Worm (Caenorhabditis elegans) whole organism, L3 larva: ENCODE results near the gene T09F5.1.

Source experiments
- ama-1 ChIP-seq: fragments of 150-350 bp; optimal IDR thresholded peaks from 2 replicates; lab custom pipeline; 2018
- ceh-28 ChIP-seq: fragments of 150-350 bp; optimal IDR thresholded peaks from 2 replicates; lab custom pipeline; 2014; ENCODE audit warnings: missing biosample characterization, missing genetic modification reagents, missing genetic modification characterization
- ceh-82 ChIP-seq: fragments of 150-350 bp; optimal IDR thresholded peaks from 2 replicates; lab custom pipeline; 2014; ENCODE audit warnings: missing biosample characterization, missing genetic modification characterization
- elt-1 ChIP-seq: fragments of 150-350 bp; optimal IDR thresholded peaks from 2 replicates; lab custom pipeline; 2014; ENCODE audit warnings: missing biosample characterization, missing genetic modification characterization
- eor-1 ChIP-seq, 2 experiments: fragments of 150-350 bp; optimal IDR thresholded peaks; 2 replicates each; lab custom pipeline; 2014 to 2018; ENCODE audit warnings: missing biosample characterization in 2 of 2, missing genetic modification characterization in 2 of 2
- mdl-1 ChIP-seq: fragments of 150-350 bp; optimal IDR thresholded peaks from 2 replicates; lab custom pipeline; 2014; ENCODE audit warnings: missing biosample characterization, missing genetic modification characterization
- nhr-237 ChIP-seq: fragments of 150-350 bp; optimal IDR thresholded peaks from 2 replicates; lab custom pipeline; 2014; ENCODE audit warnings: missing biosample characterization, missing genetic modification characterization
- nhr-43 ChIP-seq: sonication (generic microtip); optimal IDR thresholded peaks from 2 replicates; lab custom pipeline; 2016; ENCODE audit warnings: mild to moderate bottlenecking, missing genetic modification characterization, missing compliant biosample characterization; ENCODE audit not compliant: poor library complexity, severe bottlenecking
- tbx-2 ChIP-seq: sonication (generic microtip); optimal IDR thresholded peaks from 2 replicates; lab custom pipeline; 2016; ENCODE audit warnings: mild to moderate bottlenecking, missing genetic modification characterization, missing compliant biosample characterization
- unc-39 ChIP-seq: sonication (generic microtip); optimal IDR thresholded peaks from 4 replicates; lab custom pipeline; 2017; ENCODE audit warnings: missing biosample characterization, missing genetic modification characterization
- unc-62 ChIP-seq: fragments of 150-350 bp; sonication (generic microtip); optimal IDR thresholded peaks from 4 replicates; lab custom pipeline; 2014; ENCODE audit warnings: missing biosample characterization, missing genetic modification reagents, missing genetic modification characterization

- TF ChIP-seq ceh-82 (tag; lab: Kevin White, UChicago) (no peak), unc-39 (tag; lab: Kevin White, UChicago) (no peak), mdl-1 (no peak), tbx-2 (no peak), unc-62 (GFP tag; lab: Kevin White, UChicago) (no peak), nhr-43 (tag; lab: Kevin White, UChicago) (no peak), elt-1 (tag; lab: Kevin White, UChicago) (no peak), ceh-28 (tag; lab: Kevin White, UChicago) (no peak), ama-1 (lab: Kevin White, UChicago) (no peak), eor-1 (tag; optimal IDR thresholded peaks at IDR 0.05; lab: Kevin White, UChicago) (no peak), nhr-237 (no peak)
Observed at ce11 chrV:15148800-15149199, at the start of gene T09F5.1.
